Worm (Caenorhabditis elegans): ENCODE data around the gene ZC395.5.

Gene ZC395.5

ce11 chrIII:5305725-5306124 is 38.1 kb downstream of the ZC395.5 start (continued):
- TF ChIP-seq madf-9 (GFP tag; conservative IDR thresholded peaks at IDR 0.05) (peak; percentile 89), unc-39 (tag; optimal IDR thresholded peaks at IDR 0.05) (no peak), daf-19 (GFP tag; conservative IDR thresholded peaks at IDR 0.05) (peak; percentile 93), ZK546.5 (tag; optimal IDR thresholded peaks at IDR 0.05) (no peak), daf-16 (GFP tag; optimal IDR thresholded peaks at IDR 0.05) (peak; percentile 57 to 83), daf-16 (tag; optimal IDR thresholded peaks at IDR 0.05) (peak; percentile 83)

- peak; percentile 41 for TF ChIP-seq mep-1 (tag; optimal IDR thresholded peaks at IDR 0.05)
- TF ChIP-seq spr-1 (tag; optimal IDR thresholded peaks at IDR 0.05) = no peak
- no peak for TF ChIP-seq skn-1 (tag; optimal IDR thresholded peaks at IDR 0.05)
- no peak for TF ChIP-seq egl-27 (tag; optimal IDR thresholded peaks at IDR 0.05)
- TF ChIP-seq lin-39 (tag; optimal IDR thresholded peaks at IDR 0.05) = no peak
- TF ChIP-seq lin-13 (GFP tag; optimal IDR thresholded peaks at IDR 0.05) = no peak
- TF ChIP-seq nhr-28 (tag; optimal IDR thresholded peaks at IDR 0.05) = no peak
- peak; percentile 34 for TF ChIP-seq mxl-3 (GFP tag; optimal IDR thresholded peaks at IDR 0.05)
- TF ChIP-seq Y75B8A.6 (GFP tag; IDR thresholded peaks at IDR 0.05) = no peak
- no peak for TF ChIP-seq Y48G9A.11 (GFP tag; IDR thresholded peaks at IDR 0.05)
- 0 out of 2 replicates have a peak, but pooled peaks have one; percentile 12 for TF ChIP-seq mdt-29 (GFP tag; IDR thresholded peaks at IDR 0.05)
- TF ChIP-seq fkh-10 (GFP tag; optimal IDR thresholded peaks at IDR 0.05) = peak; percentile 22
- TF ChIP-seq ceh-62 (tag; optimal IDR thresholded peaks at IDR 0.05) = no peak
- TF ChIP-seq zip-11 (GFP tag; IDR thresholded peaks at IDR 0.05) = no peak
- no peak for TF ChIP-seq nhr-76 (tag; optimal IDR thresholded peaks at IDR 0.05)
- TF ChIP-seq set-16 (GFP tag; IDR thresholded peaks at IDR 0.05) = no peak
- no peak for TF ChIP-seq lin-15B (tag; optimal IDR thresholded peaks at IDR 0.05)
- no peak for TF ChIP-seq ctbp-1 (GFP tag; IDR thresholded peaks at IDR 0.05)
- TF ChIP-seq dmd-9 (GFP tag; IDR thresholded peaks at IDR 0.05) = 0 out of 2 replicates have a peak, but pooled peaks have one; percentile 53
- TF ChIP-seq ZK337.2 (GFP tag; IDR thresholded peaks at IDR 0.05) = peak; percentile 62; the same call in 1 of the 2 replicates
- TF ChIP-seq T20F7.1 (GFP tag; optimal IDR thresholded peaks at IDR 0.05) = no peak
- TF ChIP-seq ztf-11 (tag; optimal IDR thresholded peaks at IDR 0.05) = no peak
- TF ChIP-seq lir-3 (tag; optimal IDR thresholded peaks at IDR 0.05) = no peak
- TF ChIP-seq hif-1 (tag; optimal IDR thresholded peaks at IDR 0.05) = peak in 1 of 2 experiments; percentile 87
- no peak for TF ChIP-seq madf-5 (GFP tag; IDR thresholded peaks at IDR 0.05)
- TF ChIP-seq R02D3.7 (tag; optimal IDR thresholded peaks at IDR 0.05) = no peak
- TF ChIP-seq egl-43 (GFP tag; IDR thresholded peaks at IDR 0.05) = no peak
- no peak for TF ChIP-seq zfp-3 (GFP tag; conservative IDR thresholded peaks at IDR 0.05)
- no peak for TF ChIP-seq F44E2.7 (GFP tag; IDR thresholded peaks at IDR 0.05)
- TF ChIP-seq F10B5.3 (tag; optimal IDR thresholded peaks at IDR 0.05) = no peak
- no peak for TF ChIP-seq sdz-12 (GFP tag; optimal IDR thresholded peaks at IDR 0.05)
- TF ChIP-seq snpc-4 (tag; optimal IDR thresholded peaks at IDR 0.05) = no peak
- peak; percentile 89 for TF ChIP-seq unc-130 (GFP tag; optimal IDR thresholded peaks at IDR 0.05)
- TF ChIP-seq rbr-2 (tag; optimal IDR thresholded peaks at IDR 0.05) = peak; percentile 10
- no peak for TF ChIP-seq nhr-111 (GFP tag; optimal IDR thresholded peaks at IDR 0.05)
- peak; percentile 98 for TF ChIP-seq mes-2 (tag; optimal IDR thresholded peaks at IDR 0.05; ENCODE audit: poor library complexity, severe bottlenecking)
- TF ChIP-seq attf-4 (tag; optimal IDR thresholded peaks at IDR 0.05) = no peak
- TF ChIP-seq lin-38 (GFP tag; IDR thresholded peaks at IDR 0.05) = peak; percentile 65
- no peak for TF ChIP-seq lin-1 (GFP tag; IDR thresholded peaks at IDR 0.05)
- no peak for TF ChIP-seq ceh-44 (GFP tag; IDR thresholded peaks at IDR 0.05)
- TF ChIP-seq hlh-11 (tag; optimal IDR thresholded peaks at IDR 0.05) = peak; percentile 16
- TF ChIP-seq ceh-82 (tag; optimal IDR thresholded peaks at IDR 0.05) = no peak
- TF ChIP-seq D1046.2 (GFP tag; IDR thresholded peaks at IDR 0.05) = no peak
- no peak for TF ChIP-seq php-3 (GFP tag; IDR thresholded peaks at IDR 0.05)
- no peak for TF ChIP-seq pha-4 (GFP tag; IDR thresholded peaks at IDR 0.05)
- no peak for TF ChIP-seq pha-4 (tag; optimal IDR thresholded peaks at IDR 0.05)
Measured at ce11 chrIII:5308278-5308677, 40.6 kb downstream of the ZC395.5 start, which contains the start of gene mog-3. mog-3 (plus strand) TSS chrIII:5308596.

All from whole organism, L4 larva.